Fruit fly (Drosophila melanogaster) whole organism, embryonic: Measurements from ENCODE around the gene Eig71Ek.

Source experiments
- B-H2 ChIP-seq: fragments of 200-800 bp; sonication (Bioruptor generic); optimal IDR thresholded peaks from 2 replicates; lab custom pipeline; 2018; ENCODE audit warnings: missing biosample characterization, mild to moderate bottlenecking, missing genetic modification characterization
- Bteb2 ChIP-seq: fragments of 200-800 bp; sonication (Bioruptor generic); optimal IDR thresholded peaks from 2 replicates; lab custom pipeline; 2016; ENCODE audit warnings: missing biosample characterization, missing genetic modification characterization
- CG10209 ChIP-seq: fragments of 200-800 bp; sonication (Bioruptor generic); optimal IDR thresholded peaks from 3 replicates; lab custom pipeline; 2017; ENCODE audit warnings: missing biosample characterization, mild to moderate bottlenecking, missing genetic modification characterization, missing genetic modification reagents
- CG1024 ChIP-seq: fragments of 200-800 bp; sonication (Bioruptor generic); IDR thresholded peaks from 2 replicates; pipeline ENCODE4 v1.3.6; 2022; ENCODE audit warnings: missing biosample characterization, missing genetic modification characterization
- CG10274 ChIP-seq: fragments of 200-800 bp; sonication (Bioruptor generic); optimal IDR thresholded peaks from 3 replicates; lab custom pipeline; 2017; ENCODE audit warnings: missing biosample characterization, mild to moderate bottlenecking, missing genetic modification characterization
- CG10366 ChIP-seq: fragments of 200-800 bp; sonication (Bioruptor generic); IDR thresholded peaks from 2 replicates; pipeline ENCODE4 v1.3.6; 2022; ENCODE audit warnings: missing biosample characterization, missing genetic modification characterization
- CG10462 ChIP-seq: fragments of 200-800 bp; sonication (Bioruptor generic); optimal IDR thresholded peaks from 2 replicates; lab custom pipeline; 2016; ENCODE audit warnings: missing biosample characterization, missing genetic modification characterization
- CG11504 ChIP-seq: fragments of 200-800 bp; sonication (Bioruptor generic); optimal IDR thresholded peaks from 3 replicates; lab custom pipeline; 2019; ENCODE audit warnings: missing biosample characterization, mild to moderate bottlenecking, missing genetic modification characterization, moderate library complexity
- CG13296 ChIP-seq: fragments of 200-800 bp; sonication (Bioruptor generic); optimal IDR thresholded peaks from 3 replicates; lab custom pipeline; 2018; ENCODE audit warnings: missing biosample characterization, mild to moderate bottlenecking, missing genetic modification characterization
- CG1529 ChIP-seq: fragments of 200-800 bp; sonication (Bioruptor generic); optimal IDR thresholded peaks from 3 replicates; lab custom pipeline; 2018; ENCODE audit warnings: missing biosample characterization, missing genetic modification characterization
- CG17186 ChIP-seq: fragments of 200-800 bp; sonication (Bioruptor generic); optimal IDR thresholded peaks from 3 replicates; lab custom pipeline; 2017; ENCODE audit warnings: missing biosample characterization, missing genetic modification reagents, missing genetic modification characterization
- CG18262 ChIP-seq: fragments of 200-800 bp; optimal IDR thresholded peaks from 3 replicates; lab custom pipeline; 2019; ENCODE audit warnings: missing biosample characterization, mild to moderate bottlenecking, missing genetic modification characterization, moderate library complexity
- CG2116 ChIP-seq: fragments of 200-800 bp; sonication (Bioruptor generic); optimal IDR thresholded peaks from 3 replicates; lab custom pipeline; 2018; ENCODE audit warnings: missing biosample characterization, mild to moderate bottlenecking, missing genetic modification characterization
- CG30020 ChIP-seq: fragments of 200-800 bp; optimal IDR thresholded peaks from 2 replicates; lab custom pipeline; 2019; ENCODE audit warnings: missing biosample characterization, mild to moderate bottlenecking, missing genetic modification characterization, moderate library complexity
- CG3065 ChIP-seq: fragments of 200-800 bp; sonication (Bioruptor generic); optimal IDR thresholded peaks from 2 replicates; lab custom pipeline; 2016; ENCODE audit warnings: missing biosample characterization, missing genetic modification characterization
- CG6272 ChIP-seq: fragments of 200-800 bp; sonication (Bioruptor generic); IDR thresholded peaks from 2 replicates; pipeline ENCODE4 v1.3.6; 2022; ENCODE audit warnings: missing biosample characterization, missing genetic modification characterization
- CG6813 ChIP-seq: fragments of 200-800 bp; sonication (Bioruptor generic); optimal IDR thresholded peaks from 2 replicates; lab custom pipeline; 2017; ENCODE audit warnings: missing biosample characterization, missing genetic modification characterization, mild to moderate bottlenecking, moderate library complexity, missing genetic modification reagents
- CG7745 ChIP-seq: fragments of 200-800 bp; sonication (Bioruptor generic); optimal IDR thresholded peaks from 2 replicates; lab custom pipeline; 2018; ENCODE audit warnings: missing biosample characterization, mild to moderate bottlenecking, missing genetic modification characterization, moderate library complexity
- CG7987 ChIP-seq: fragments of 200-800 bp; sonication (Bioruptor generic); optimal IDR thresholded peaks from 2 replicates; lab custom pipeline; 2018; ENCODE audit warnings: missing biosample characterization, mild to moderate bottlenecking, missing genetic modification characterization, moderate library complexity
- CG9437 ChIP-seq: fragments of 200-800 bp; sonication (Bioruptor generic); optimal IDR thresholded peaks from 2 replicates; lab custom pipeline; 2018; ENCODE audit warnings: missing biosample characterization, mild to moderate bottlenecking, missing genetic modification characterization
- CkIIα-i1 ChIP-seq: fragments of 200-800 bp; sonication (Bioruptor generic); IDR thresholded peaks from 2 replicates; pipeline ENCODE4 v1.3.6; 2022; ENCODE audit warnings: missing biosample characterization, missing genetic modification characterization
- Doc3 ChIP-seq: fragments of 200-800 bp; sonication (Bioruptor generic); IDR thresholded peaks from 3 replicates; pipeline ENCODE4 v1.3.6; 2022; ENCODE audit warnings: missing biosample characterization, missing genetic modification characterization; ENCODE audit not compliant: partially characterized antibody
- Dref ChIP-seq: fragments of 200-800 bp; sonication (Bioruptor generic); IDR thresholded peaks from 2 replicates; pipeline ENCODE4 v1.3.6; 2022; ENCODE audit warnings: missing biosample characterization, missing genetic modification characterization
- Fer3 ChIP-seq: fragments of 200-800 bp; sonication (Bioruptor generic); optimal IDR thresholded peaks from 2 replicates; lab custom pipeline; 2018; ENCODE audit warnings: missing biosample characterization, mild to moderate bottlenecking, missing genetic modification characterization, moderate library complexity
- HmgZ ChIP-seq: fragments of 200-800 bp; sonication (Bioruptor generic); optimal IDR thresholded peaks from 2 replicates; lab custom pipeline; 2018; ENCODE audit warnings: missing biosample characterization, mild to moderate bottlenecking, missing genetic modification characterization
- Hr78 ChIP-seq, 2 experiments: fragments of 200-800 bp in 1 of 2; fragments of >200 bp in 1 of 2; sonication (Bioruptor generic) in 1 of 2; optimal IDR thresholded peaks; 2 replicates each; lab custom pipeline; 2017 to 2019; ENCODE audit warnings: missing biosample characterization in 2 of 2, missing genetic modification characterization in 2 of 2, mild to moderate bottlenecking in 1 of 2, moderate library complexity in 1 of 2
- Oaz ChIP-seq: fragments of 200-800 bp; sonication (Bioruptor generic); IDR thresholded peaks from 2 replicates; pipeline ENCODE4 v1.3.6; 2022; ENCODE audit warnings: missing biosample characterization, missing genetic modification characterization
- Scr ChIP-seq: fragments of 200-800 bp; sonication (Bioruptor generic); IDR thresholded peaks from 2 replicates; pipeline ENCODE4 v1.3.6; 2022; ENCODE audit warnings: missing biosample characterization, missing genetic modification characterization; ENCODE audit not compliant: partially characterized antibody
- Stat92E ChIP-seq, 3 experiments: fragments of >200 bp in 2 of 3; fragments of 200-800 bp in 1 of 3; sonication (Bioruptor generic) in 1 of 3; optimal IDR thresholded peaks; 2 replicates each; lab custom pipeline; 2017 to 2019; ENCODE audit warnings: missing biosample characterization in 3 of 3, missing genetic modification characterization in 3 of 3, mild to moderate bottlenecking in 1 of 3, moderate library complexity in 1 of 3
- Taf1 ChIP-seq: fragments of 200-800 bp; sonication (Bioruptor generic); IDR thresholded peaks from 2 replicates; pipeline ENCODE4 v1.3.6; 2022; ENCODE audit warnings: missing biosample characterization, missing genetic modification characterization
- ash1 ChIP-seq: fragments of 200-800 bp; sonication (Bioruptor generic); optimal IDR thresholded peaks from 2 replicates; lab custom pipeline; 2018; ENCODE audit warnings: missing biosample characterization, mild to moderate bottlenecking, missing genetic modification characterization
- dpn ChIP-seq, 2 experiments: fragments of 200-800 bp; sonication (Bioruptor generic); optimal IDR thresholded peaks; 3 replicates each; lab custom pipeline; 2016; ENCODE audit warnings: missing biosample characterization in 2 of 2, missing genetic modification characterization in 2 of 2
- ewg ChIP-seq: fragments of 200-800 bp; sonication (Bioruptor generic); optimal IDR thresholded peaks from 3 replicates; lab custom pipeline; 2017; ENCODE audit warnings: mild to moderate bottlenecking, missing biosample characterization, missing genetic modification reagents, missing genetic modification characterization
- fd64A ChIP-seq: fragments of 200-800 bp; sonication (Bioruptor generic); optimal IDR thresholded peaks from 3 replicates; lab custom pipeline; 2018; ENCODE audit warnings: missing biosample characterization, mild to moderate bottlenecking, missing genetic modification characterization
- hb ChIP-seq: fragments of 200-800 bp; sonication (Bioruptor generic); IDR thresholded peaks from 3 replicates; pipeline ENCODE4 v1.3.6; 2022; ENCODE audit warnings: missing biosample characterization, missing genetic modification characterization; ENCODE audit not compliant: partially characterized antibody
- hth ChIP-seq: fragments of >200 bp; optimal IDR thresholded peaks from 2 replicates; lab custom pipeline; 2017; ENCODE audit warnings: inconsistent platforms
- ind ChIP-seq: fragments of 200-800 bp; sonication (Bioruptor generic); optimal IDR thresholded peaks from 3 replicates; lab custom pipeline; 2016; ENCODE audit warnings: missing biosample characterization, missing genetic modification characterization
- ken ChIP-seq: fragments of 200-800 bp; sonication (Bioruptor generic); IDR thresholded peaks from 3 replicates; pipeline ENCODE4 v1.3.6; 2022; ENCODE audit warnings: missing biosample characterization, missing genetic modification characterization
- nau ChIP-seq: fragments of 200-800 bp; sonication (Bioruptor generic); optimal IDR thresholded peaks from 3 replicates; lab custom pipeline; 2017; ENCODE audit warnings: missing biosample characterization, mild to moderate bottlenecking, missing genetic modification characterization, missing genetic modification reagents
- nmo ChIP-seq: fragments of 200-800 bp; sonication (Bioruptor generic); optimal IDR thresholded peaks from 2 replicates; lab custom pipeline; 2018; ENCODE audit warnings: missing biosample characterization, mild to moderate bottlenecking, missing genetic modification characterization, moderate library complexity
- pb ChIP-seq: fragments of 200-800 bp; sonication (Bioruptor generic); optimal IDR thresholded peaks from 3 replicates; lab custom pipeline; 2016; ENCODE audit warnings: missing biosample characterization, missing genetic modification characterization
- peb ChIP-seq: fragments of 200-800 bp; sonication (Bioruptor generic); IDR thresholded peaks from 2 replicates; pipeline ENCODE4 v1.3.6; 2022; ENCODE audit warnings: missing biosample characterization, missing genetic modification characterization
- pfk ChIP-seq: fragments of 200-800 bp; sonication (Bioruptor generic); optimal IDR thresholded peaks from 2 replicates; lab custom pipeline; 2018; ENCODE audit warnings: missing biosample characterization, mild to moderate bottlenecking, missing genetic modification characterization, moderate library complexity
- pho ChIP-seq: fragments of 200-800 bp; sonication (Bioruptor generic); optimal IDR thresholded peaks from 2 replicates; lab custom pipeline; 2016; ENCODE audit warnings: missing biosample characterization, missing genetic modification characterization
- slou ChIP-seq: fragments of 200-800 bp; sonication (Bioruptor generic); optimal IDR thresholded peaks from 3 replicates; lab custom pipeline; 2016; ENCODE audit warnings: missing biosample characterization, missing genetic modification characterization
- sr ChIP-seq: fragments of 200-800 bp; sonication (Bioruptor generic); IDR thresholded peaks from 3 replicates; pipeline ENCODE4 v1.3.6; 2022; ENCODE audit warnings: missing biosample characterization, missing genetic modification characterization
- tna ChIP-seq: fragments of 200-800 bp; sonication (Bioruptor generic); IDR thresholded peaks from 2 replicates; pipeline ENCODE4 v1.3.6; 2022; ENCODE audit warnings: missing biosample characterization, missing genetic modification characterization; ENCODE audit not compliant: partially characterized antibody
- tx ChIP-seq: fragments of 200-800 bp; sonication (Bioruptor generic); optimal IDR thresholded peaks from 2 replicates; lab custom pipeline; 2016; ENCODE audit warnings: missing biosample characterization, missing genetic modification characterization
- yki ChIP-seq: fragments of >200 bp; optimal IDR thresholded peaks from 3 replicates; lab custom pipeline; 2018

Eig71Ek gene

dm6 chr3L:15625676-15626414 lies 35.2 kb upstream of the Eig71Ek start (continued):
- TF ChIP-seq CG2116 (GFP tag; lab: Kevin White, UChicago) (peak; percentile 67), CG13296 (GFP tag; lab: Kevin White, UChicago) (peak; percentile 79), hb (GFP tag; lab: Robert Waterston, UW) (no peak), CG10366 (GFP tag; lab: Robert Waterston, UW) (peak; percentile 72), CG3065 (peak; percentile 57), ind (GFP tag; lab: Kevin White, UChicago) (peak; percentile 90), Taf1 (GFP tag; lab: Robert Waterston, UW) (peak; percentile 31; the same call in 1 of the 2 replicates), CG7987 (GFP tag; lab: Kevin White, UChicago) (peak; percentile 81), CG18262 (tag; lab: Kevin White, UChicago) (peak; percentile 96), dpn (GFP tag; optimal IDR thresholded peaks at IDR 0.05; lab: Kevin White, UChicago) (peak; percentile 57 to 71), pb (GFP tag; lab: Kevin White, UChicago) (peak; percentile 12), slou (peak; percentile 81), ken (GFP tag; lab: Robert Waterston, UW) (peak; percentile 63; the same call in 2 of the 3 replicates), CkIIα-i1 (no peak), peb (GFP tag; lab: Robert Waterston, UW) (peak; percentile 46; the same call in 1 of the 2 replicates), yki (lab: Kevin White, UChicago) (peak; percentile 5), pfk (GFP tag; lab: Kevin White, UChicago) (no peak), tx (GFP tag; lab: Kevin White, UChicago) (no peak), CG10274 (GFP tag; lab: Kevin White, UChicago) (peak; percentile 59), nau (GFP tag; lab: Kevin White, UChicago) (peak; percentile 88), B-H2 (peak; percentile 44), Hr78 (GFP tag; optimal IDR thresholded peaks at IDR 0.05; lab: Kevin White, UChicago) (peak in 1 of 2 experiments; percentile 84), nmo (peak; percentile 98), tna (GFP tag; lab: Robert Waterston, UW) (no peak), Doc3 (GFP tag; lab: Robert Waterston, UW) (no peak), CG6272 (GFP tag; lab: Robert Waterston, UW) (no peak), Bteb2 (GFP tag; lab: Kevin White, UChicago) (peak; percentile 28), CG6813 (GFP tag; lab: Kevin White, UChicago) (peak; percentile 71), HmgZ (tag; lab: Kevin White, UChicago) (peak; percentile 58), Oaz (peak; percentile 66), ewg (peak; percentile 82), CG1024 (peak; percentile 57; the same call in 1 of the 2 replicates), pho (no peak), sr (GFP tag; lab: Robert Waterston, UW) (no peak; the same call in 2 of the 3 replicates), CG10209 (peak; percentile 92), Stat92E (GFP tag; optimal IDR thresholded peaks at IDR 0.05; lab: Kevin White, UChicago) (peak in 1 of 3 experiments; percentile 74), fd64A (peak; percentile 80), CG17186 (peak; percentile 17), CG30020 (tag; lab: Kevin White, UChicago) (peak; percentile 69), Fer3 (tag; lab: Kevin White, UChicago) (peak; percentile 88), CG1529 (peak; percentile 87), Scr (GFP tag; lab: Robert Waterston, UW) (no peak), ash1 (no peak), Dref (GFP tag; lab: Robert Waterston, UW) (no peak), CG10462 (GFP tag; lab: Kevin White, UChicago) (peak; percentile 78), CG7745 (no peak), CG9437 (GFP tag; lab: Kevin White, UChicago) (peak; percentile 94), hth (lab: Kevin White, UChicago) (no peak), CG11504 (tag; lab: Kevin White, UChicago) (peak; percentile 96)
